Worm (Caenorhabditis elegans): ENCODE data around the gene ufd-2.

The ufd-2 gene

DNA sequence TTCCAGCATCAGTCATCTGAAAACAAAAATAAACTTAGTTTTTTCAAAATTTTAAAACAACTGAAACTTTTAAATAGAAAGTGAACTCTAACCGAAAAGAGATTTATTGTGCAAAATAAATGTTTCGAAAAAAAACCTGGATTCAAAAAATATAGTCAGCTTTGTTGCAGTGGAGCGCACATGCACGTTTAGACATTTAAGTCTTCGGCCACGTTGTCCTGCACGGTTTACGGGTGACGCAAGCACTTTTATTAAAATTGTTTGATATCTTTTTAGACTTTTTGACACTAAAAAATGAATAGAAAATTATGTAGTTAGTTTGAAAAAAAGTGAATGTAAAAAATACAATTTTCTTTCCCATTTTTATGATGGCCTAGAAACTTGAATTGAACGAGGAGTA is 23.1 kb upstream of the ufd-2 start, which contains the start of the genes ubh-4 and algn-6 (continued):
- TF ChIP-seq efl-1 (optimal IDR thresholded peaks at IDR 0.05) (peak; percentile 67), efl-1 (GFP tag; optimal IDR thresholded peaks at IDR 0.05 in 1 of 2) (peak; percentile 63 to 96), nhr-71 (tag; optimal IDR thresholded peaks at IDR 0.05) (peak; percentile 72), xbp-1 (tag; optimal IDR thresholded peaks at IDR 0.05) (peak; percentile 63), nhr-84 (tag; optimal IDR thresholded peaks at IDR 0.05) (no peak), pqm-1 (tag; optimal IDR thresholded peaks at IDR 0.05) (no peak), lin-14 (GFP tag; optimal IDR thresholded peaks at IDR 0.05) (peak; percentile 76), tbx-2 (tag; optimal IDR thresholded peaks at IDR 0.05) (peak; percentile 53), fkh-8 (tag; optimal IDR thresholded peaks at IDR 0.05) (peak; percentile 49), lsy-2 (tag; optimal IDR thresholded peaks at IDR 0.05) (peak; percentile 81 to 96), ceh-63 (GFP tag; optimal IDR thresholded peaks at IDR 0.05) (no peak), skn-1 (tag; optimal IDR thresholded peaks at IDR 0.05) (peak; percentile 31), lin-35 (GFP tag; optimal IDR thresholded peaks at IDR 0.05) (peak; percentile 62 to 80)

DNA sequence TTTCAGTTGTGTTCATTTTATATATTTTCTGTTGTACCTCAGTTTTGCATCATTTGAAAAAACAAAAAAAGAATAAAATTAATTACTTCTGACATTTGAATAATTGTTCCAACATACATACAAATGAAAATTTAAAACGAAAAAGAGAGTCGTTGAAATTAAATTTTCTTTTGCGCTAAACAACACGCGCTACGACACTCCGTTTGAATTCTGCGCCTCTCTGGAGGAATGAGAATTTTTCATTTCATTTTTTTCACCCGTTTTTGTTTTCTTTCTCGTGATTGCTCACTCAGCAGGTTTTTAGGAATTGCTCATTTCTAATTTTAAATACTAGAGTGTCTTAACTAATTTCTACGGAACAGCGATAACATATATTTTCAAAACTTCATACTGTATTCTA is 20.9 kb upstream of the ufd-2 start:
- peak; percentile 0 for TF ChIP-seq lin-13 (GFP tag; optimal IDR thresholded peaks at IDR 0.05)
- TF ChIP-seq unc-86 (tag; optimal IDR thresholded peaks at IDR 0.05): no peak
- TF ChIP-seq lin-14 (GFP tag; optimal IDR thresholded peaks at IDR 0.05): peak; percentile 30
- peak; percentile 23 for TF ChIP-seq xbp-1 (tag; optimal IDR thresholded peaks at IDR 0.05)
- TF ChIP-seq ama-1 (optimal IDR thresholded peaks at IDR 0.05): no peak
- no peak for TF ChIP-seq alr-1 (tag; optimal IDR thresholded peaks at IDR 0.05; ENCODE audit: borderline replicate concordance)
- peak; percentile 43 for TF ChIP-seq snu-23 (GFP tag; optimal IDR thresholded peaks at IDR 0.05)
- TF ChIP-seq ceh-82 (tag; optimal IDR thresholded peaks at IDR 0.05): peak in 1 of 3 experiments; percentile 16
- no peak for TF ChIP-seq fkh-10 (GFP tag; optimal IDR thresholded peaks at IDR 0.05)
- TF ChIP-seq swsn-7 (tag; optimal IDR thresholded peaks at IDR 0.05): peak; percentile 48
- peak; percentile 30 to 60 for TF ChIP-seq lin-35 (GFP tag; optimal IDR thresholded peaks at IDR 0.05)
- no peak for TF ChIP-seq mep-1 (tag; optimal IDR thresholded peaks at IDR 0.05)
- TF ChIP-seq nhr-47 (tag; optimal IDR thresholded peaks at IDR 0.05): peak; percentile 27
- TF ChIP-seq lsy-2 (tag; optimal IDR thresholded peaks at IDR 0.05): peak; percentile 65 to 74
- peak; percentile 21 to 38 for TF ChIP-seq efl-1 (optimal IDR thresholded peaks at IDR 0.05)
- peak; percentile 47 to 68 for TF ChIP-seq efl-1 (GFP tag; optimal IDR thresholded peaks at IDR 0.05 in 1 of 2)
- TF ChIP-seq skn-1 (tag; optimal IDR thresholded peaks at IDR 0.05): peak; percentile 21
- TF ChIP-seq nhr-85 (tag): peak; percentile 54
- TF ChIP-seq nhr-20 (tag; optimal IDR thresholded peaks at IDR 0.05): peak; percentile 32
- TF ChIP-seq rnt-1 (tag; optimal IDR thresholded peaks at IDR 0.05): peak; percentile 13
- peak; percentile 42 for TF ChIP-seq lir-3 (tag; optimal IDR thresholded peaks at IDR 0.05; ENCODE audit: poor library complexity)
- no peak for TF ChIP-seq hlh-4 (tag; optimal IDR thresholded peaks at IDR 0.05)
- TF ChIP-seq nhr-71 (tag; optimal IDR thresholded peaks at IDR 0.05): peak; percentile 36
- peak; percentile 18 for TF ChIP-seq C16A3.4 (tag; optimal IDR thresholded peaks at IDR 0.05)
- peak; percentile 48 for TF ChIP-seq blmp-1 (tag; optimal IDR thresholded peaks at IDR 0.05)
- peak in 2 of 3 experiments; percentile 12 to 42 for TF ChIP-seq dpl-1 (GFP tag; optimal IDR thresholded peaks at IDR 0.05)
- peak; percentile 72 for TF ChIP-seq lin-15B (tag; optimal IDR thresholded peaks at IDR 0.05)
- TF ChIP-seq mef-2 (tag; optimal IDR thresholded peaks at IDR 0.05): no peak

DNA sequence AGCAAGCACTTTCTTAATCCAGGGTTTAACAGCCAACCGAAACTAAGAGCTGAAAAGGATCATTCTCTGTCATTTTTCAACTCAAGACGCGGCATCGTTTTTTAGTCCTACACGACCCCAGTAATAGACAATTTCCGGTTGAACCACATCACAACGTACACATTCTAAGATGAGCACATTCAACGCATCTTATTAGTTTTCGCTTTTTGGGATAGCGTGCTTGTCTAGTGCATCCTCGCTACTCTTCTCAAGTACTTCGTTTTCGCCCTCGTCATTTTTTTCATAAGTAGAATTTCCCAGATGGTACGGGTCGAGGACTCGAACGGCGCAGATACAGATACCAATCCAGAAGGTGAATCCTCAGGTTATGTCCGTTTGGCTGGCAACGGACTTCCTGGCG is 20.3 kb upstream of the ufd-2 start, which contains the start of gene T05H10.1:
Gene T05H10.1 (plus strand): TSS at position 301 of the 400 bp plus-strand sequence.
- no peak for TF ChIP-seq nhr-47 (tag; optimal IDR thresholded peaks at IDR 0.05)
- no peak for TF ChIP-seq sup-37 (GFP tag; optimal IDR thresholded peaks at IDR 0.05)
- TF ChIP-seq nhr-237 (tag; optimal IDR thresholded peaks at IDR 0.05): no peak
- no peak for TF ChIP-seq lin-15B (tag; optimal IDR thresholded peaks at IDR 0.05)
- no peak for TF ChIP-seq snu-23 (GFP tag; optimal IDR thresholded peaks at IDR 0.05)
- TF ChIP-seq alr-1 (tag; optimal IDR thresholded peaks at IDR 0.05; ENCODE audit: borderline replicate concordance): no peak
- TF ChIP-seq mep-1 (tag; optimal IDR thresholded peaks at IDR 0.05): no peak
- no peak for TF ChIP-seq swsn-7 (tag; optimal IDR thresholded peaks at IDR 0.05)

ce11 chrII:8047264-8047663 is 15.3 kb upstream of the ufd-2 start, which contains the start of gene apn-1:
TSS of gene apn-1 (plus strand) at chrII:8047564.
- no peak for TF ChIP-seq mep-1 (tag; optimal IDR thresholded peaks at IDR 0.05)
- no peak for TF ChIP-seq Y116A8C.19 (tag; optimal IDR thresholded peaks at IDR 0.05; ENCODE audit: borderline replicate concordance)
- no peak for TF ChIP-seq efl-1 (optimal IDR thresholded peaks at IDR 0.05)
- no peak for TF ChIP-seq efl-1 (GFP tag; optimal IDR thresholded peaks at IDR 0.05 in 1 of 2)
- TF ChIP-seq fos-1 (tag; optimal IDR thresholded peaks at IDR 0.05): no peak
- TF ChIP-seq ztf-4 (tag; optimal IDR thresholded peaks at IDR 0.05): no peak
